Worm (Caenorhabditis elegans): ENCODE measurements around the gene srlf-2.

DNA sequence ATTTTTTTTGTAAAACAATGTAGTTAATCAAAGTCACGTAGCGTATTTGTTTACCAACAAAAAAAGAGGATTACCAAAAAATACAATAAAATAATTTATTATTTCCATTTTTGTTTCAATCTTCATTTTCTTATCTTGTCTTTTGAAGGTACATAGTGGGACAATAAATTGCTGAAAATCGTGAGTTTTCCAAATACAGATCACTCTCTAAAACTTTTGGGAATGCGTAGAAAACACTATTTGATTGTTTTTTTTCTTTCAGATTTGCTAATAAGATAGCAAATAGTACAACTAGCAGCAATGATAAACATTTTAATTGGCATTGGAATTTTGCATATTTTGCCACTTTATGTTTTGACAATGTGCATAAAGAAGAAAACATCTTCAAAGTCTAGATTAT lies 11.4 kb downstream of the srlf-2 start, which contains the start of gene C28C12.1:
- TF ChIP-seq fos-1 (tag; optimal IDR thresholded peaks at IDR 0.05), result no peak
- no peak for TF ChIP-seq lin-39 (tag; optimal IDR thresholded peaks at IDR 0.05)

All from whole organism, L1 larva.